Worm (Caenorhabditis elegans) whole organism, young adult: ENCODE measurements around the gene srh-220.

Experiments used
- B0019.2 ChIP-seq: fragments of 200-800 bp; sonication (Bioruptor generic); conservative IDR thresholded peaks from 2 replicates; pipeline ENCODE4 v1.3.6; 2022; ENCODE audit warnings: missing genetic modification reagents, missing genetic modification characterization, missing compliant biosample characterization
- B0261.1 ChIP-seq: sonication (generic microtip); optimal IDR thresholded peaks from 2 replicates; lab custom pipeline; 2016; ENCODE audit warnings: mild to moderate bottlenecking, missing genetic modification characterization, moderate library complexity, missing compliant biosample characterization
- B0336.3 ChIP-seq: fragments of 200-800 bp; sonication (Bioruptor generic); IDR thresholded peaks from 2 replicates; pipeline ENCODE4 v1.3.6; 2022; ENCODE audit warnings: missing genetic modification characterization, missing compliant biosample characterization
- C06A6.2 ChIP-seq: fragments of 200-800 bp; sonication (Bioruptor generic); conservative IDR thresholded peaks from 2 replicates; pipeline ENCODE4 v1.3.6; 2022; ENCODE audit warnings: missing genetic modification characterization, missing compliant biosample characterization
- F22D6.2 ChIP-seq: sonication (generic microtip); optimal IDR thresholded peaks from 2 replicates; lab custom pipeline; 2016; ENCODE audit warnings: mild to moderate bottlenecking, missing genetic modification characterization, missing compliant biosample characterization
- F55B11.4 ChIP-seq: sonication (generic microtip); optimal IDR thresholded peaks from 2 replicates; lab custom pipeline; 2016; ENCODE audit warnings: missing compliant biosample characterization, missing genetic modification characterization, borderline replicate concordance; ENCODE audit not compliant: insufficient read depth
- F57A8.1 ChIP-seq: fragments of 200-800 bp; sonication (Bioruptor generic); optimal IDR thresholded peaks from 2 replicates; lab custom pipeline; 2018; ENCODE audit warnings: mild to moderate bottlenecking, missing genetic modification characterization, moderate library complexity, missing compliant biosample characterization
- K12H6.12 ChIP-seq: fragments of 200-800 bp; sonication (Bioruptor generic); optimal IDR thresholded peaks from 2 replicates; lab custom pipeline; 2018; ENCODE audit warnings: mild to moderate bottlenecking, missing genetic modification characterization, missing compliant biosample characterization
- T07F8.4 ChIP-seq: sonication (generic microtip); optimal IDR thresholded peaks from 2 replicates; lab custom pipeline; 2016; ENCODE audit warnings: mild to moderate bottlenecking, missing genetic modification characterization, moderate library complexity, missing compliant biosample characterization
- Y95B8A.8 ChIP-seq: fragments of 200-800 bp; sonication (Bioruptor generic); IDR thresholded peaks from 2 replicates; pipeline ENCODE4 v1.3.6; 2022; ENCODE audit warnings: missing genetic modification reagents, missing genetic modification characterization, missing compliant biosample characterization
- akir-1 ChIP-seq: fragments of 200-800 bp; sonication (Bioruptor generic); optimal IDR thresholded peaks from 2 replicates; lab custom pipeline; 2018; ENCODE audit warnings: mild to moderate bottlenecking, missing genetic modification characterization, moderate library complexity, missing compliant biosample characterization
- aptf-2 ChIP-seq: fragments of 200-800 bp; sonication (Bioruptor generic); conservative IDR thresholded peaks from 2 replicates; pipeline ENCODE4 v1.3.6; 2022; ENCODE audit warnings: missing genetic modification reagents, missing genetic modification characterization, missing compliant biosample characterization
- aptf-3 ChIP-seq: fragments of 200-800 bp; sonication (Bioruptor generic); IDR thresholded peaks from 2 replicates; pipeline ENCODE4 v1.3.6; 2022; ENCODE audit warnings: missing genetic modification characterization, missing compliant biosample characterization
- athp-1 ChIP-seq: sonication (generic microtip); optimal IDR thresholded peaks from 2 replicates; lab custom pipeline; 2017; ENCODE audit warnings: mild to moderate bottlenecking, missing genetic modification characterization, missing compliant biosample characterization
- ceh-100 ChIP-seq: fragments of 200-800 bp; sonication (Bioruptor generic); IDR thresholded peaks from 2 replicates; pipeline ENCODE4 v1.3.6; 2022; ENCODE audit warnings: missing genetic modification reagents, missing genetic modification characterization, missing compliant biosample characterization
- ceh-40 ChIP-seq: fragments of 200-800 bp; sonication (Bioruptor generic); IDR thresholded peaks from 2 replicates; pipeline ENCODE4 v1.3.6; 2022; ENCODE audit warnings: missing genetic modification characterization, missing compliant biosample characterization
- ceh-79 ChIP-seq: sonication (generic microtip); optimal IDR thresholded peaks from 2 replicates; lab custom pipeline; 2017; ENCODE audit warnings: mild to moderate bottlenecking, missing genetic modification characterization, missing compliant biosample characterization
- efl-1 ChIP-seq: fragments of 150-350 bp; optimal IDR thresholded peaks from 2 replicates; lab custom pipeline; 2014; ENCODE audit warnings: missing biosample characterization, missing genetic modification reagents, missing genetic modification characterization
- egrh-3 ChIP-seq: fragments of 200-800 bp; sonication (Bioruptor generic); IDR thresholded peaks from 2 replicates; pipeline ENCODE4 v1.3.6; 2022; ENCODE audit warnings: missing genetic modification reagents, missing genetic modification characterization, missing compliant biosample characterization
- ets-4 ChIP-seq: fragments of 200-800 bp; sonication (Bioruptor generic); optimal IDR thresholded peaks from 2 replicates; lab custom pipeline; 2018; ENCODE audit warnings: mild to moderate bottlenecking, missing genetic modification characterization, missing compliant biosample characterization
- hmg-1.2 ChIP-seq: fragments of 200-800 bp; sonication (Bioruptor generic); IDR thresholded peaks from 2 replicates; pipeline ENCODE4 v1.3.6; 2022; ENCODE audit warnings: missing genetic modification reagents, missing genetic modification characterization, missing compliant biosample characterization
- lag-1 ChIP-seq: fragments of 200-800 bp; sonication (Bioruptor generic); IDR thresholded peaks from 2 replicates; pipeline ENCODE4 v1.3.6; 2022; ENCODE audit warnings: missing genetic modification reagents, missing genetic modification characterization, missing compliant biosample characterization
- lin-26 ChIP-seq: fragments of 200-800 bp; sonication (Bioruptor generic); IDR thresholded peaks from 2 replicates; pipeline ENCODE4 v1.3.6; 2022; ENCODE audit warnings: missing genetic modification reagents, missing genetic modification characterization, missing compliant biosample characterization
- lin-40 ChIP-seq: sonication (generic microtip); optimal IDR thresholded peaks from 2 replicates; lab custom pipeline; 2016; ENCODE audit warnings: missing genetic modification characterization, mild to moderate bottlenecking, missing compliant biosample characterization, missing genotype, missing genetic modification reagents
- lsy-27 ChIP-seq: sonication (generic microtip); optimal IDR thresholded peaks from 2 replicates; lab custom pipeline; 2017; ENCODE audit warnings: missing genetic modification characterization, mild to moderate bottlenecking, missing compliant biosample characterization, antibody characterized with exemption, missing genotype, borderline replicate concordance; ENCODE audit not compliant: insufficient read depth
- madf-3 ChIP-seq: fragments of 200-800 bp; sonication (Bioruptor generic); IDR thresholded peaks from 2 replicates; pipeline ENCODE4 v1.3.6; 2022; ENCODE audit warnings: missing genetic modification reagents, missing genetic modification characterization, missing compliant biosample characterization
- madf-8 ChIP-seq: fragments of 200-800 bp; sonication (Bioruptor generic); conservative IDR thresholded peaks from 2 replicates; pipeline ENCODE4 v1.3.6; 2022; ENCODE audit warnings: missing genetic modification reagents, missing genetic modification characterization, missing compliant biosample characterization
- mes-4 ChIP-seq: sonication (generic microtip); optimal IDR thresholded peaks from 2 replicates; lab custom pipeline; 2016; ENCODE audit warnings: missing genotype, missing genetic modification characterization, missing compliant biosample characterization
- mxl-1 ChIP-seq: sonication (generic microtip); optimal IDR thresholded peaks from 2 replicates; lab custom pipeline; 2016; ENCODE audit warnings: missing genetic modification characterization, missing compliant biosample characterization
- nfya-1 ChIP-seq: sonication (generic microtip); optimal IDR thresholded peaks from 2 replicates; lab custom pipeline; 2017; ENCODE audit warnings: antibody characterized with exemption, missing compliant biosample characterization, missing genetic modification characterization, borderline replicate concordance; ENCODE audit not compliant: insufficient read depth
- nfya-2 ChIP-seq: fragments of 200-800 bp; sonication (Bioruptor generic); IDR thresholded peaks from 2 replicates; pipeline ENCODE4 v1.3.6; 2022; ENCODE audit warnings: missing genetic modification reagents, missing genetic modification characterization, missing compliant biosample characterization
- nfyb-1 ChIP-seq: fragments of 200-800 bp; sonication (Bioruptor generic); IDR thresholded peaks from 2 replicates; pipeline ENCODE4 v1.3.6; 2022; ENCODE audit warnings: missing genetic modification reagents, missing genetic modification characterization, missing compliant biosample characterization
- nhr-120 ChIP-seq: fragments of 200-800 bp; sonication (Bioruptor generic); IDR thresholded peaks from 2 replicates; pipeline ENCODE4 v1.3.6; 2022; ENCODE audit warnings: missing genetic modification characterization, missing compliant biosample characterization
- nhr-179 ChIP-seq: sonication (generic microtip); optimal IDR thresholded peaks from 2 replicates; lab custom pipeline; 2016; ENCODE audit warnings: mild to moderate bottlenecking, missing genetic modification characterization, missing compliant biosample characterization
- pbrm-1 ChIP-seq: fragments of 200-800 bp; sonication (Bioruptor generic); IDR thresholded peaks from 2 replicates; pipeline ENCODE4 v1.3.6; 2022; ENCODE audit warnings: missing genetic modification reagents, missing genetic modification characterization, missing compliant biosample characterization
- repo-1 ChIP-seq: sonication (generic microtip); optimal IDR thresholded peaks from 2 replicates; lab custom pipeline; 2017; ENCODE audit warnings: mild to moderate bottlenecking, missing genetic modification characterization, missing compliant biosample characterization
- rpc-1 ChIP-seq, 2 experiments: fragments of 150-350 bp in 1 of 2; sonication (generic microtip) in 1 of 2; optimal IDR thresholded peaks; 2 replicates each; lab custom pipeline; 2014 to 2018; ENCODE audit warnings: missing biosample characterization in 1 of 2, missing genetic modification characterization in 1 of 2, missing genetic modification reagents in 1 of 2, missing genotype in 1 of 2
- sdz-38 ChIP-seq: sonication (generic microtip); optimal IDR thresholded peaks from 2 replicates; lab custom pipeline; 2016; ENCODE audit warnings: missing genotype, missing genetic modification characterization, missing compliant biosample characterization
- snpc-4 ChIP-seq, 5 experiments: fragments of 150-350 bp in 1 of 5; sonication (generic microtip) in 4 of 5; optimal IDR thresholded peaks; 2 replicates each; lab custom pipeline; 2014 to 2018; ENCODE audit warnings: missing genetic modification characterization in 5 of 5, missing biosample characterization in 3 of 5, antibody characterized with exemption in 2 of 5, mild to moderate bottlenecking in 2 of 5, missing compliant biosample characterization in 2 of 5, missing genotype in 2 of 5, moderate library complexity in 2 of 5, missing genetic modification reagents in 1 of 5
- somi-1 ChIP-seq: fragments of 200-800 bp; sonication (Bioruptor generic); optimal IDR thresholded peaks from 2 replicates; lab custom pipeline; 2018; ENCODE audit warnings: mild to moderate bottlenecking, missing genetic modification characterization, missing compliant biosample characterization
- zfh-2 ChIP-seq: fragments of 200-800 bp; sonication (Bioruptor generic); conservative IDR thresholded peaks from 2 replicates; pipeline ENCODE4 v1.3.6; 2022; ENCODE audit warnings: missing genetic modification reagents, missing genetic modification characterization, missing compliant biosample characterization
- ztf-28 ChIP-seq: fragments of 200-800 bp; sonication (Bioruptor generic); IDR thresholded peaks from 2 replicates; pipeline ENCODE4 v1.3.6; 2022; ENCODE audit warnings: missing genetic modification reagents, missing genetic modification characterization, missing compliant biosample characterization
- ztf-6 ChIP-seq: fragments of 200-800 bp; sonication (Bioruptor generic); IDR thresholded peaks from 2 replicates; pipeline ENCODE4 v1.3.6; 2022; ENCODE audit warnings: missing genetic modification reagents, missing genetic modification characterization, missing compliant biosample characterization

The srh-220 gene

ce11 chrIV:4016723-4017122, 38.9 kb upstream of the srh-220 start:
- TF ChIP-seq F22D6.2 (no peak), nfyb-1 (GFP tag; lab: Robert Waterston, UW) (0 out of 2 replicates have a peak, but pooled peaks have one; percentile 38), nfya-2 (no peak), madf-8 (no peak), K12H6.12 (tag; lab: Kevin White, UChicago) (no peak), lin-40 (tag; lab: Kevin White, UChicago) (no peak), akir-1 (no peak), egrh-3 (GFP tag; lab: Robert Waterston, UW) (peak; percentile 43; the same call in 1 of the 2 replicates), F57A8.1 (GFP tag; lab: Kevin White, UChicago) (no peak), F55B11.4 (no peak), repo-1 (tag; lab: Kevin White, UChicago) (no peak), zfh-2 (GFP tag; lab: Robert Waterston, UW) (peak; percentile 73)

ce11 chrIV:4015660-4016059, 37.8 kb upstream of the srh-220 start:
- no peak for TF ChIP-seq ets-4
- TF ChIP-seq K12H6.12 (tag; lab: Kevin White, UChicago) = no peak
- no peak for TF ChIP-seq aptf-3 (GFP tag; lab: Robert Waterston, UW)
- no peak for TF ChIP-seq sdz-38 (tag; lab: Kevin White, UChicago)
- TF ChIP-seq B0019.2 (GFP tag; lab: Robert Waterston, UW) = no peak

ce11 chrIV:4014341-4014826, 36.6 kb upstream of the srh-220 start:
- TF ChIP-seq T07F8.4 (tag; lab: Kevin White, UChicago) (no peak), ztf-6 (GFP tag; lab: Robert Waterston, UW) (no peak), ceh-100 (GFP tag; lab: Robert Waterston, UW) (peak; percentile 33), mxl-1 (tag; lab: Kevin White, UChicago) (no peak), lsy-27 (no peak), ztf-28 (GFP tag; lab: Robert Waterston, UW) (peak; percentile 9; the same call in 1 of the 2 replicates), F22D6.2 (no peak), snpc-4 (GFP tag; optimal IDR thresholded peaks at IDR 0.05; lab: Kevin White, UChicago) (no peak), snpc-4 (tag; optimal IDR thresholded peaks at IDR 0.05; lab: Kevin White, UChicago) (no peak), B0336.3 (no peak), mes-4 (no peak), B0261.1 (no peak), lin-26 (GFP tag; lab: Robert Waterston, UW) (0 out of 2 replicates have a peak, but pooled peaks have one; percentile 18), pbrm-1 (GFP tag; lab: Robert Waterston, UW) (no peak), lag-1 (GFP tag; lab: Robert Waterston, UW) (no peak), C06A6.2 (GFP tag; lab: Robert Waterston, UW) (no peak), nfya-2 (no peak), hmg-1.2 (GFP tag; lab: Robert Waterston, UW) (no peak), athp-1 (tag; lab: Kevin White, UChicago) (no peak), aptf-2 (GFP tag; lab: Robert Waterston, UW) (no peak), K12H6.12 (tag; lab: Kevin White, UChicago) (no peak), rpc-1 (optimal IDR thresholded peaks at IDR 0.05; lab: Kevin White, UChicago) (no peak), rpc-1 (tag; optimal IDR thresholded peaks at IDR 0.05; lab: Kevin White, UChicago) (no peak), nhr-179 (tag; lab: Kevin White, UChicago) (no peak), F57A8.1 (GFP tag; lab: Kevin White, UChicago) (no peak), nfya-1 (tag; lab: Kevin White, UChicago) (no peak), madf-3 (GFP tag; lab: Robert Waterston, UW) (no peak), somi-1 (GFP tag; lab: Kevin White, UChicago) (no peak), madf-8 (no peak), efl-1 (GFP tag; lab: Kevin White, UChicago) (no peak), nhr-120 (0 out of 2 replicates have a peak, but pooled peaks have one; percentile 33), repo-1 (tag; lab: Kevin White, UChicago) (no peak), ceh-40 (0 out of 2 replicates have a peak, but pooled peaks have one; percentile 45), ceh-79 (tag; lab: Kevin White, UChicago) (no peak), Y95B8A.8 (0 out of 2 replicates have a peak, but pooled peaks have one; percentile 18)
